Worm (Caenorhabditis elegans): Measurements from ENCODE around the gene nhr-114.

DNA sequence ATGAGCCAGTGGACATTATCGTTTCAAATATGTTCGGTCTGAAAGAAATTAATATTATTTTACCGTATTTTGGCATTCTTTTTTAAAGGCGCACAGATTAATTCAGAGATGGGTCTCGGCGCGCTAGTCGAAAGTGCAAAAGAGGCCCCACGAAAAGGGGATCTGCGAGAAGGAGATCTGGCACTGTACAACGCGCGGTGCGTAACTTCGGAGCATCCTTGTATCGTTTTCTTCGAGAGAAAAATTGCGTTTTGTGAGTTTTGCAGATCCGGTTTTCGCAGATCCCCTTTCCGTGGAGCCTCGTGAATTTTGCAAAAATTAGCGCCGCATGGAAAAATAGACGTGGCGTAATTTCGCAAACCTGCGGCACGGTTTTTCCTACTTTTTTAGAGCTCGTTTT lies 5.3 kb upstream of the nhr-114 start:
- TF ChIP-seq ama-1 (optimal IDR thresholded peaks at IDR 0.05) = no peak
- TF ChIP-seq tbx-37 (GFP tag; conservative IDR thresholded peaks at IDR 0.05) = no peak
- peak; percentile 35 for TF ChIP-seq ceh-13 (GFP tag; optimal IDR thresholded peaks at IDR 0.05)
